Fruit fly (Drosophila melanogaster) whole organism, embryonic: Measurements from ENCODE around the gene CG14984.

Experiments used
- Blimp-1 ChIP-seq: fragments of 200-800 bp; sonication (Bioruptor generic); optimal IDR thresholded peaks from 3 replicates; lab custom pipeline; 2018; ENCODE audit warnings: missing biosample characterization, missing genetic modification characterization, mild to moderate bottlenecking, moderate library complexity, missing genetic modification reagents
- CG10321 ChIP-seq: fragments of 200-800 bp; sonication (Bioruptor generic); IDR thresholded peaks from 2 replicates; pipeline ENCODE4 v1.3.6; 2022; ENCODE audit warnings: missing biosample characterization, missing genetic modification characterization
- CG10366 ChIP-seq: fragments of 200-800 bp; sonication (Bioruptor generic); IDR thresholded peaks from 2 replicates; pipeline ENCODE4 v1.3.6; 2022; ENCODE audit warnings: missing biosample characterization, missing genetic modification characterization
- CG1233 ChIP-seq: fragments of 200-800 bp; sonication (Bioruptor generic); optimal IDR thresholded peaks from 4 replicates; lab custom pipeline; 2018; ENCODE audit warnings: missing biosample characterization, mild to moderate bottlenecking, missing genetic modification characterization
- CG12391 ChIP-seq: fragments of 200-800 bp; sonication (Bioruptor generic); optimal IDR thresholded peaks from 3 replicates; lab custom pipeline; 2018; ENCODE audit warnings: missing biosample characterization, mild to moderate bottlenecking, missing genetic modification characterization, moderate library complexity
- CG14667 ChIP-seq: fragments of 200-800 bp; sonication (Bioruptor generic); IDR thresholded peaks from 2 replicates; pipeline ENCODE4 v1.3.6; 2022; ENCODE audit warnings: missing biosample characterization, missing genetic modification characterization
- CG2712 ChIP-seq: fragments of 200-800 bp; optimal IDR thresholded peaks from 3 replicates; lab custom pipeline; 2019; ENCODE audit warnings: missing biosample characterization, mild to moderate bottlenecking, missing genetic modification characterization, moderate library complexity
- CG30020 ChIP-seq: fragments of 200-800 bp; optimal IDR thresholded peaks from 2 replicates; lab custom pipeline; 2019; ENCODE audit warnings: missing biosample characterization, mild to moderate bottlenecking, missing genetic modification characterization, moderate library complexity
- CG31365 ChIP-seq: fragments of 200-800 bp; sonication (Bioruptor generic); optimal IDR thresholded peaks from 2 replicates; lab custom pipeline; 2018; ENCODE audit warnings: missing biosample characterization, mild to moderate bottlenecking, missing genetic modification characterization
- CG33557 ChIP-seq: fragments of 200-800 bp; sonication (Bioruptor generic); optimal IDR thresholded peaks from 2 replicates; lab custom pipeline; 2019; ENCODE audit warnings: missing biosample characterization, mild to moderate bottlenecking, missing genetic modification characterization, moderate library complexity
- CG43689 ChIP-seq: fragments of 200-800 bp; sonication (Bioruptor generic); IDR thresholded peaks from 2 replicates; pipeline ENCODE4 v1.3.6; 2022; ENCODE audit warnings: missing biosample characterization, missing genetic modification characterization
- CG4404 ChIP-seq: fragments of 200-800 bp; sonication (Bioruptor generic); IDR thresholded peaks from 2 replicates; pipeline ENCODE4 v1.3.6; 2022; ENCODE audit warnings: missing biosample characterization, missing genetic modification characterization
- CG4854 ChIP-seq: fragments of 200-800 bp; sonication (Bioruptor generic); optimal IDR thresholded peaks from 2 replicates; lab custom pipeline; 2016; ENCODE audit warnings: missing biosample characterization, missing genetic modification characterization, inconsistent platforms
- CG6175 ChIP-seq: fragments of 200-800 bp; sonication (Bioruptor generic); IDR thresholded peaks from 3 replicates; pipeline ENCODE4 v1.3.6; 2022; ENCODE audit warnings: missing biosample characterization, missing genetic modification characterization
- CG6689 ChIP-seq: fragments of 200-800 bp; sonication (Bioruptor generic); IDR thresholded peaks from 2 replicates; pipeline ENCODE4 v1.3.6; 2022; ENCODE audit warnings: missing biosample characterization, missing genetic modification characterization
- CG6854 ChIP-seq: fragments of 200-800 bp; sonication (Bioruptor generic); optimal IDR thresholded peaks from 3 replicates; lab custom pipeline; 2017; ENCODE audit warnings: missing biosample characterization, mild to moderate bottlenecking, missing genetic modification characterization
- CG7963 ChIP-seq: fragments of 200-800 bp; sonication (Bioruptor generic); IDR thresholded peaks from 3 replicates; pipeline ENCODE4 v1.3.6; 2022; ENCODE audit warnings: missing biosample characterization, missing genetic modification characterization; ENCODE audit not compliant: partially characterized antibody
- CG8924 ChIP-seq: fragments of 200-800 bp; optimal IDR thresholded peaks from 3 replicates; lab custom pipeline; 2019; ENCODE audit warnings: missing biosample characterization, mild to moderate bottlenecking, missing genetic modification characterization, moderate library complexity
- CG9817 ChIP-seq: fragments of 200-800 bp; sonication (Bioruptor generic); optimal IDR thresholded peaks from 2 replicates; lab custom pipeline; 2018; ENCODE audit warnings: missing biosample characterization, mild to moderate bottlenecking, missing genetic modification characterization, moderate library complexity
- CG9876 ChIP-seq: fragments of 200-800 bp; sonication (Bioruptor generic); optimal IDR thresholded peaks from 2 replicates; lab custom pipeline; 2016; ENCODE audit warnings: missing biosample characterization, missing genetic modification characterization
- ERR ChIP-seq: fragments of 200-800 bp; sonication (Bioruptor generic); optimal IDR thresholded peaks from 2 replicates; lab custom pipeline; 2016; ENCODE audit warnings: missing biosample characterization, missing genetic modification characterization
- Ets97D ChIP-seq: fragments of 200-800 bp; sonication (Bioruptor generic); optimal IDR thresholded peaks from 3 replicates; lab custom pipeline; 2016; ENCODE audit warnings: missing biosample characterization, missing genetic modification characterization
- H15 ChIP-seq: fragments of 200-800 bp; sonication (Bioruptor generic); IDR thresholded peaks from 3 replicates; pipeline ENCODE4 v1.3.6; 2022; ENCODE audit warnings: missing biosample characterization, missing genetic modification characterization
- Hand ChIP-seq: fragments of 200-800 bp; sonication (Bioruptor generic); optimal IDR thresholded peaks from 2 replicates; lab custom pipeline; 2017; ENCODE audit warnings: mild to moderate bottlenecking, missing biosample characterization, missing genetic modification reagents, missing genetic modification characterization
- HmgD ChIP-seq: fragments of 200-800 bp; sonication (Bioruptor generic); optimal IDR thresholded peaks from 3 replicates; lab custom pipeline; 2016; ENCODE audit warnings: missing biosample characterization, missing genetic modification characterization
- Hmr ChIP-seq: fragments of 200-800 bp; sonication (Bioruptor generic); optimal IDR thresholded peaks from 3 replicates; lab custom pipeline; 2017; ENCODE audit warnings: mild to moderate bottlenecking, missing biosample characterization, missing genetic modification reagents, missing genetic modification characterization
- Hr3 ChIP-seq: fragments of 200-800 bp; sonication (Bioruptor generic); optimal IDR thresholded peaks from 3 replicates; lab custom pipeline; 2016; ENCODE audit warnings: missing biosample characterization, missing genetic modification characterization
- MBD-R2 ChIP-seq: fragments of 200-800 bp; sonication (Bioruptor generic); IDR thresholded peaks from 2 replicates; pipeline ENCODE4 v1.3.6; 2022; ENCODE audit warnings: missing biosample characterization, missing genetic modification characterization
- Oaz ChIP-seq: fragments of 200-800 bp; sonication (Bioruptor generic); IDR thresholded peaks from 2 replicates; pipeline ENCODE4 v1.3.6; 2022; ENCODE audit warnings: missing biosample characterization, missing genetic modification characterization
- Vsx1 ChIP-seq: fragments of 200-800 bp; sonication (Bioruptor generic); optimal IDR thresholded peaks from 2 replicates; lab custom pipeline; 2017; ENCODE audit warnings: missing biosample characterization, mild to moderate bottlenecking, missing genetic modification characterization, missing genetic modification reagents
- ac ChIP-seq: fragments of 200-800 bp; sonication (Bioruptor generic); optimal IDR thresholded peaks from 3 replicates; lab custom pipeline; 2017; ENCODE audit warnings: missing biosample characterization, mild to moderate bottlenecking, missing genetic modification characterization
- bab2 ChIP-seq: fragments of 200-800 bp; sonication (Bioruptor generic); optimal IDR thresholded peaks from 2 replicates; lab custom pipeline; 2016; ENCODE audit warnings: missing biosample characterization, missing genetic modification characterization
- bbx ChIP-seq: fragments of 200-800 bp; sonication (Bioruptor generic); IDR thresholded peaks from 2 replicates; pipeline ENCODE4 v1.3.6; 2022; ENCODE audit warnings: missing biosample characterization, missing genetic modification characterization; ENCODE audit not compliant: partially characterized antibody
- btn ChIP-seq: fragments of 200-800 bp; sonication (Bioruptor generic); optimal IDR thresholded peaks from 2 replicates; lab custom pipeline; 2016; ENCODE audit warnings: missing biosample characterization, missing genetic modification characterization
- caup ChIP-seq: fragments of 200-800 bp; sonication (Bioruptor generic); optimal IDR thresholded peaks from 3 replicates; lab custom pipeline; 2017; ENCODE audit warnings: missing biosample characterization, mild to moderate bottlenecking, missing genetic modification characterization, moderate library complexity; ENCODE audit not compliant: severe bottlenecking
- danr ChIP-seq: fragments of 200-800 bp; sonication (Bioruptor generic); IDR thresholded peaks from 2 replicates; pipeline ENCODE4 v1.3.6; 2022; ENCODE audit warnings: missing biosample characterization, missing genetic modification characterization
- fd96Cb ChIP-seq: fragments of 200-800 bp; sonication (Bioruptor generic); optimal IDR thresholded peaks from 2 replicates; lab custom pipeline; 2018; ENCODE audit warnings: missing biosample characterization, mild to moderate bottlenecking, missing genetic modification characterization, moderate library complexity
- fru ChIP-seq: fragments of >200 bp; optimal IDR thresholded peaks from 2 replicates; lab custom pipeline; 2017
- insv ChIP-seq, 2 experiments: fragments of 200-800 bp; sonication (Bioruptor generic); optimal IDR thresholded peaks; 3 replicates each; lab custom pipeline; 2016 to 2018; ENCODE audit warnings: missing biosample characterization in 2 of 2, missing genetic modification characterization in 2 of 2
- p53 ChIP-seq: fragments of 200-800 bp; sonication (Bioruptor generic); optimal IDR thresholded peaks from 2 replicates; lab custom pipeline; 2016; ENCODE audit warnings: missing biosample characterization, missing genetic modification characterization
- ro ChIP-seq: fragments of 200-800 bp; sonication (Bioruptor generic); IDR thresholded peaks from 2 replicates; pipeline ENCODE4 v1.3.6; 2022; ENCODE audit warnings: missing biosample characterization, missing genetic modification characterization
- run ChIP-seq: fragments of 200-800 bp; sonication (Bioruptor generic); optimal IDR thresholded peaks from 3 replicates; lab custom pipeline; 2018; ENCODE audit warnings: missing biosample characterization, mild to moderate bottlenecking, missing genetic modification characterization
- sens ChIP-seq: fragments of 200-800 bp; sonication (Bioruptor generic); peaks from one replicate; lab custom pipeline; 2016; ENCODE audit warnings: missing biosample characterization, missing genetic modification characterization
- sim ChIP-seq: fragments of 200-800 bp; sonication (Bioruptor generic); IDR thresholded peaks from 2 replicates; pipeline ENCODE4 v1.3.6; 2022; ENCODE audit warnings: missing biosample characterization, missing genetic modification characterization
- sima ChIP-seq: fragments of 200-800 bp; sonication (Bioruptor generic); optimal IDR thresholded peaks from 2 replicates; lab custom pipeline; 2016; ENCODE audit warnings: missing biosample characterization, missing genetic modification characterization
- slou ChIP-seq: fragments of 200-800 bp; sonication (Bioruptor generic); optimal IDR thresholded peaks from 3 replicates; lab custom pipeline; 2016; ENCODE audit warnings: missing biosample characterization, missing genetic modification characterization
- ssp ChIP-seq: fragments of 200-800 bp; sonication (Bioruptor generic); IDR thresholded peaks from 2 replicates; pipeline ENCODE4 v1.3.6; 2022; ENCODE audit warnings: missing biosample characterization, missing genetic modification characterization
- tap ChIP-seq: fragments of 200-800 bp; optimal IDR thresholded peaks from 3 replicates; lab custom pipeline; 2019; ENCODE audit warnings: missing biosample characterization, mild to moderate bottlenecking, missing genetic modification characterization, moderate library complexity
- trem ChIP-seq: fragments of 200-800 bp; optimal IDR thresholded peaks from 3 replicates; lab custom pipeline; 2019; ENCODE audit warnings: missing biosample characterization, mild to moderate bottlenecking, missing genetic modification characterization, moderate library complexity
- zf30C ChIP-seq: fragments of 200-800 bp; sonication (Bioruptor generic); optimal IDR thresholded peaks from 3 replicates; lab custom pipeline; 2018; ENCODE audit warnings: missing biosample characterization, mild to moderate bottlenecking, missing genetic modification characterization

The CG14984 gene

dm6 chr3L:3970372-3971031 lies 18.2 kb upstream of the CG14984 start (continued):
- TF ChIP-seq fd96Cb: peak; percentile 19
- no peak for TF ChIP-seq trem (tag; lab: Kevin White, UChicago)
- no peak for TF ChIP-seq fru
- TF ChIP-seq CG33557 (GFP tag; lab: Kevin White, UChicago): no peak
- TF ChIP-seq CG8924 (tag; lab: Kevin White, UChicago): peak; percentile 38
- TF ChIP-seq sima (GFP tag; lab: Kevin White, UChicago): no peak
- no peak for TF ChIP-seq ERR (GFP tag; lab: Kevin White, UChicago)
- 0 out of 3 replicates have a peak, but pooled peaks have one; percentile 37 for TF ChIP-seq H15 (GFP tag; lab: Robert Waterston, UW)
- TF ChIP-seq CG14667 (GFP tag; lab: Robert Waterston, UW): no peak
- TF ChIP-seq Oaz (GFP tag; lab: Robert Waterston, UW): no peak
- TF ChIP-seq ac (GFP tag; lab: Kevin White, UChicago): no peak
- TF ChIP-seq CG9876: no peak
- TF ChIP-seq CG10321: no peak
- TF ChIP-seq CG30020: no peak
- no peak for TF ChIP-seq sim (GFP tag; lab: Robert Waterston, UW)
- TF ChIP-seq CG7963 (GFP tag; lab: Robert Waterston, UW): no peak
- TF ChIP-seq Hand (GFP tag; lab: Kevin White, UChicago): peak; percentile 42
- TF ChIP-seq MBD-R2: no peak; the same call in 1 of the 2 replicates
- no peak for TF ChIP-seq CG9817
- TF ChIP-seq CG2712 (tag; lab: Kevin White, UChicago): peak; percentile 21
- TF ChIP-seq slou (GFP tag; lab: Kevin White, UChicago): no peak
- TF ChIP-seq zf30C: no peak
- peak; percentile 89 for TF ChIP-seq sens (GFP tag; lab: Kevin White, UChicago)
- TF ChIP-seq Hmr (GFP tag; lab: Kevin White, UChicago): peak; percentile 63
- TF ChIP-seq CG6854 (GFP tag; lab: Kevin White, UChicago): no peak
- TF ChIP-seq Hr3 (GFP tag; lab: Kevin White, UChicago): no peak
- TF ChIP-seq Vsx1 (GFP tag; lab: Kevin White, UChicago): no peak
- TF ChIP-seq CG1233 (GFP tag; lab: Kevin White, UChicago): peak; percentile 15
- no peak for TF ChIP-seq ro
- peak; percentile 28 for TF ChIP-seq tap (tag; lab: Kevin White, UChicago)
- TF ChIP-seq CG10366 (GFP tag; lab: Robert Waterston, UW): peak; percentile 53
- no peak for TF ChIP-seq danr (GFP tag; lab: Robert Waterston, UW)
- TF ChIP-seq caup (GFP tag; lab: Kevin White, UChicago): peak; percentile 9
- TF ChIP-seq Blimp-1 (GFP tag; lab: Kevin White, UChicago): peak; percentile 37
- TF ChIP-seq CG6175 (GFP tag; lab: Robert Waterston, UW): no peak
- no peak for TF ChIP-seq CG31365
- no peak for TF ChIP-seq CG4854 (GFP tag; lab: Kevin White, UChicago)
- no peak for TF ChIP-seq CG4404 (GFP tag; lab: Robert Waterston, UW)
- no peak for TF ChIP-seq p53
- TF ChIP-seq CG6689 (GFP tag; lab: Robert Waterston, UW): peak; percentile 37; the same call in 1 of the 2 replicates
- no peak for TF ChIP-seq Ets97D (GFP tag; lab: Kevin White, UChicago)
- peak; percentile 39 for TF ChIP-seq CG12391 (tag; lab: Kevin White, UChicago)
- no peak for TF ChIP-seq run (tag; lab: Kevin White, UChicago)
- TF ChIP-seq insv (GFP tag; optimal IDR thresholded peaks at IDR 0.05; lab: Kevin White, UChicago): no peak
- no peak for TF ChIP-seq btn (GFP tag; lab: Kevin White, UChicago)
- no peak for TF ChIP-seq CG43689 (GFP tag; lab: Robert Waterston, UW)
- no peak for TF ChIP-seq ssp (GFP tag; lab: Robert Waterston, UW)
- TF ChIP-seq bbx (GFP tag; lab: Robert Waterston, UW): no peak
- no peak for TF ChIP-seq bab2
- no peak for TF ChIP-seq HmgD
- TF ChIP-seq, all 482 proteins: peak for 156
